Fruit fly (Drosophila melanogaster) whole organism: ENCODE measurements around the gene pxb.

ENCODE experiments used
- EcR ChIP-seq, 2 experiments: fragments of >200 bp; optimal IDR thresholded peaks; 2 replicates each; lab custom pipeline; 2017; ENCODE audit warnings: missing biosample characterization in 2 of 2, missing genetic modification characterization in 2 of 2, missing genetic modification reagents in 2 of 2
- pan ChIP-seq: fragments of >200 bp; optimal IDR thresholded peaks from 2 replicates; lab custom pipeline; 2017
- usp ChIP-seq: fragments of >200 bp; optimal IDR thresholded peaks from 2 replicates; lab custom pipeline; 2017; ENCODE audit warnings: missing biosample characterization, missing genetic modification characterization, mixed read lengths

dm6 chr3R:15677550-15677973, 11.6 kb downstream of the pxb start:
- TF ChIP-seq usp (GFP tag; lab: Kevin White, UChicago) (no peak), pan (lab: Kevin White, UChicago) (no peak), EcR (GFP tag; optimal IDR thresholded peaks at IDR 0.05; lab: Kevin White, UChicago) (no peak)
